Fruit fly (Drosophila melanogaster) whole organism, prepupa: ENCODE measurements around the gene tsl.

Experiments
- CG1621 ChIP-seq: fragments of 200-800 bp; sonication (Bioruptor generic); optimal IDR thresholded peaks from 3 replicates; lab custom pipeline; 2018; ENCODE audit warnings: missing biosample characterization, mild to moderate bottlenecking, missing genetic modification characterization
- CG16779 ChIP-seq: fragments of 200-800 bp; sonication (Bioruptor generic); optimal IDR thresholded peaks from 3 replicates; lab custom pipeline; 2017; ENCODE audit warnings: missing biosample characterization, mild to moderate bottlenecking, missing genetic modification characterization
- CG3919 ChIP-seq: fragments of 200-800 bp; sonication (Bioruptor generic); optimal IDR thresholded peaks from 3 replicates; lab custom pipeline; 2016; ENCODE audit warnings: missing biosample characterization, missing genetic modification characterization
- CG9139 ChIP-seq: fragments of 200-800 bp; sonication (Bioruptor generic); optimal IDR thresholded peaks from 3 replicates; lab custom pipeline; 2017; ENCODE audit warnings: missing biosample characterization, mild to moderate bottlenecking, missing genetic modification characterization
- Sox15 ChIP-seq: fragments of 200-800 bp; sonication (Bioruptor generic); optimal IDR thresholded peaks from 3 replicates; lab custom pipeline; 2016; ENCODE audit warnings: missing biosample characterization, missing genetic modification characterization
- cyc ChIP-seq: fragments of 200-800 bp; sonication (Bioruptor generic); optimal IDR thresholded peaks from 3 replicates; lab custom pipeline; 2016; ENCODE audit warnings: missing biosample characterization, missing genetic modification characterization
- dsx ChIP-seq: fragments of 200-800 bp; optimal IDR thresholded peaks from 3 replicates; lab custom pipeline; 2019; ENCODE audit warnings: missing biosample characterization, mild to moderate bottlenecking, missing genetic modification characterization, moderate library complexity; ENCODE audit not compliant: poor library complexity, severe bottlenecking

DNA sequence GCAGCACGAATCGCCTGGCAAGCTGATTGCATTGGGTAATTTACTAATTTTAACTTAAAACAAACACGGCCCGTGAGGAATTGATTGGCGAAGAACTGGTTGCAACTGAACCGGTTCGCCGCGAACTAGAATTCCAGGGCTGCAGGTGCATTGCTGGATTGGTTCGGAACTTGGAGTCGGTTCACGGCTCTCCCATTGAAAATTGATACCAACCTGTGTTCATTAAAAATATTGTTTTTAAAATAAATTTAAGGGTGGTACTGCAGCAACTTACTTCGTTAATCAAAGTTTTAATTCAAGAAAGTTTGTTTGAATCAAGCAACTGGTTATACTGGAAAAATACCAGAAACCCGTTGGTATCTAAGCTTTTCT is 40.2 kb upstream of the tsl start, which contains the start of gene CASK:
- TF ChIP-seq Sox15 (no peak), CG16779 (no peak), CG3919 (GFP tag; lab: Kevin White, UChicago) (no peak), cyc (no peak), CG9139 (GFP tag; lab: Kevin White, UChicago) (no peak), dsx (no peak), CG1621 (tag; lab: Kevin White, UChicago) (no peak)
